Fruit fly (Drosophila melanogaster): ENCODE data around the gene Obp83ef.
A peak's percentile ranks its signal among the peaks of the same experiment; 100 is the strongest.

Gene Obp83ef

dm6 chr3R:6106711-6107110 is 4.1 kb downstream of the Obp83ef start (continued):
- TF ChIP-seq CG6808 (GFP tag; optimal IDR thresholded peaks at IDR 0.05) (peak; percentile 67), CG7368 (GFP tag; optimal IDR thresholded peaks at IDR 0.05) (no peak), salr (GFP tag; optimal IDR thresholded peaks at IDR 0.05) (peak in 1 of 2 experiments; percentile 2), Eip93F (GFP tag; optimal IDR thresholded peaks at IDR 0.05) (no peak), OdsH (GFP tag; optimal IDR thresholded peaks at IDR 0.05) (peak; percentile 62), eg (GFP tag; IDR thresholded peaks at IDR 0.05) (no peak), CG3919 (GFP tag; optimal IDR thresholded peaks at IDR 0.05) (peak; percentile 40), Eip75B (GFP tag; optimal IDR thresholded peaks at IDR 0.05) (no peak), acj6 (GFP tag; optimal IDR thresholded peaks at IDR 0.05) (peak; percentile 35), Hr4 (GFP tag; optimal IDR thresholded peaks at IDR 0.05) (peak; percentile 23), Ets96B (tag; optimal IDR thresholded peaks at IDR 0.05) (peak; percentile 48), topi (GFP tag; optimal IDR thresholded peaks at IDR 0.05) (peak; percentile 40), CG8319 (GFP tag; optimal IDR thresholded peaks at IDR 0.05) (peak; percentile 20), Blimp-1 (GFP tag; optimal IDR thresholded peaks at IDR 0.05) (no peak), CG1621 (tag; optimal IDR thresholded peaks at IDR 0.05) (no peak), CG11294 (GFP tag; IDR thresholded peaks at IDR 0.05) (no peak), fkh (GFP tag; optimal IDR thresholded peaks at IDR 0.05) (no peak), CG10631 (GFP tag; optimal IDR thresholded peaks at IDR 0.05) (peak; percentile 52), svp (GFP tag) (peak; percentile 60), CG4318 (GFP tag; optimal IDR thresholded peaks at IDR 0.05) (peak; percentile 57), pdm3 (GFP tag; optimal IDR thresholded peaks at IDR 0.05) (peak; percentile 36), lz (GFP tag; optimal IDR thresholded peaks at IDR 0.05) (peak; percentile 17), Hr39 (GFP tag; optimal IDR thresholded peaks at IDR 0.05) (no peak)

dm6 chr3R:6105160-6105559 is 5.7 kb downstream of the Obp83ef start:
- TF ChIP-seq salr (GFP tag; optimal IDR thresholded peaks at IDR 0.05) (no peak), net (GFP tag; optimal IDR thresholded peaks at IDR 0.05) (no peak), topi (GFP tag; optimal IDR thresholded peaks at IDR 0.05) (no peak), CG11902 (GFP tag; optimal IDR thresholded peaks at IDR 0.05) (no peak), CG10631 (GFP tag; optimal IDR thresholded peaks at IDR 0.05) (no peak), CG34406 (GFP tag; optimal IDR thresholded peaks at IDR 0.05) (no peak), CG9139 (GFP tag; optimal IDR thresholded peaks at IDR 0.05) (no peak), Ets21C (GFP tag; optimal IDR thresholded peaks at IDR 0.05) (no peak), fd85E (GFP tag; optimal IDR thresholded peaks at IDR 0.05) (no peak), CG31627 (GFP tag; optimal IDR thresholded peaks at IDR 0.05) (no peak), ss (GFP tag; optimal IDR thresholded peaks at IDR 0.05) (no peak), Lpt (GFP tag; optimal IDR thresholded peaks at IDR 0.05) (no peak), Eip75B (GFP tag; optimal IDR thresholded peaks at IDR 0.05) (no peak), CG11762 (GFP tag; optimal IDR thresholded peaks at IDR 0.05; ENCODE audit: insufficient read depth) (no peak), Hr39 (GFP tag; optimal IDR thresholded peaks at IDR 0.05) (no peak), Hr38 (GFP tag; optimal IDR thresholded peaks at IDR 0.05) (no peak), CG6854 (GFP tag; optimal IDR thresholded peaks at IDR 0.05) (no peak), CG3919 (GFP tag; optimal IDR thresholded peaks at IDR 0.05) (no peak), CG4318 (GFP tag; optimal IDR thresholded peaks at IDR 0.05) (no peak)

dm6 chr3R:6102726-6103125 is 8.1 kb downstream of the Obp83ef start:
- TF ChIP-seq CG6163 (GFP tag; IDR thresholded peaks at IDR 0.05) (0 out of 3 replicates have a peak, but pooled peaks have one; percentile 14), net (GFP tag; optimal IDR thresholded peaks at IDR 0.05) (no peak)

dm6 chr3R:6102318-6102717 is 8.5 kb downstream of the Obp83ef start:
- peak; percentile 36 for TF ChIP-seq CG8632 (GFP tag; optimal IDR thresholded peaks at IDR 0.05)
- peak; percentile 53 for TF ChIP-seq acj6 (GFP tag; optimal IDR thresholded peaks at IDR 0.05)
- peak; percentile 12 for TF ChIP-seq CG1621 (tag; optimal IDR thresholded peaks at IDR 0.05)
- TF ChIP-seq Hr4 (GFP tag; optimal IDR thresholded peaks at IDR 0.05), result peak; percentile 56
- TF ChIP-seq eg (GFP tag; IDR thresholded peaks at IDR 0.05), result 0 out of 3 replicates have a peak, but pooled peaks have one; percentile 51
- peak; percentile 30 for TF ChIP-seq CG8319 (GFP tag; optimal IDR thresholded peaks at IDR 0.05)
- no peak for TF ChIP-seq CG11294 (GFP tag; IDR thresholded peaks at IDR 0.05)
- peak; percentile 52 for TF ChIP-seq Sox15 (GFP tag; optimal IDR thresholded peaks at IDR 0.05)
- peak; percentile 41 for TF ChIP-seq achi (GFP tag; optimal IDR thresholded peaks at IDR 0.05)
- TF ChIP-seq CG4318 (GFP tag; optimal IDR thresholded peaks at IDR 0.05), result peak; percentile 62
- no peak for TF ChIP-seq lz (GFP tag; optimal IDR thresholded peaks at IDR 0.05)
- peak; percentile 37 for TF ChIP-seq CG6792 (GFP tag; optimal IDR thresholded peaks at IDR 0.05)
- TF ChIP-seq CG9139 (GFP tag; optimal IDR thresholded peaks at IDR 0.05), result no peak
- TF ChIP-seq Ets21C (GFP tag; optimal IDR thresholded peaks at IDR 0.05), result no peak
- TF ChIP-seq CG34406 (GFP tag; optimal IDR thresholded peaks at IDR 0.05), result peak; percentile 28
- TF ChIP-seq CG7368 (GFP tag; optimal IDR thresholded peaks at IDR 0.05), result peak; percentile 26
- TF ChIP-seq Sox102F (GFP tag; optimal IDR thresholded peaks at IDR 0.05), result no peak
- 0 out of 2 replicates have a peak, but pooled peaks have one; percentile 32 for TF ChIP-seq CG15336 (GFP tag; IDR thresholded peaks at IDR 0.05)
- TF ChIP-seq pdm3 (GFP tag; optimal IDR thresholded peaks at IDR 0.05), result peak; percentile 47
- TF ChIP-seq Eip78C (GFP tag), result peak; percentile 92
- peak; percentile 50 for TF ChIP-seq CG6276 (GFP tag; optimal IDR thresholded peaks at IDR 0.05)
- TF ChIP-seq CG10669 (GFP tag; optimal IDR thresholded peaks at IDR 0.05), result peak; percentile 56
- peak; percentile 63 for TF ChIP-seq CG3919 (GFP tag; optimal IDR thresholded peaks at IDR 0.05)

Measured in whole organism, prepupa.